Worm (Caenorhabditis elegans): ENCODE results near the gene K04G11.3.

DNA sequence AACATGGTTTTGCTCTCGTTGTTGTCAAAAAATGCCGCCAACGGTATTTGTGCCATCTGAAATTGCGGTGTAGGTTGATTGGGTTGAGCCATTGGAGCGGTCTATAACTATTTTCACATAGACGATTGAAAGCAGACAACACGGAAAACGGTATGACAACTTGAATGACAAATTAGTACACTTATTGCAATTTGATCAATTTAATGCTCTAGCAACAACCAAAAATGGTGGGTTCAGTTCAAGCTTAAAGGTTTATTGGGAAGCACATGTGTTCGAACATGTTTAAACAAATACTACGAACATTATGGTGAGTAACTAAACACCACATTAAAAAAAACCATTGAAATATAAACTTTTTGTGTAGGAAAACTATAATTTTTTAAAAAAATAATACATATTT lies 7.1 kb downstream of the K04G11.3 start, which contains the start of gene sel-7:
- TF ChIP-seq aly-1 (tag; optimal IDR thresholded peaks at IDR 0.05) (no peak), sea-1 (GFP tag; conservative IDR thresholded peaks at IDR 0.05) (no peak), ets-7 (tag; optimal IDR thresholded peaks at IDR 0.05) (no peak), F13C5.2 (tag; optimal IDR thresholded peaks at IDR 0.05) (no peak), flt-1 (GFP tag; IDR thresholded peaks at IDR 0.05) (no peak), tbx-11 (GFP tag; IDR thresholded peaks at IDR 0.05) (no peak), scrt-1 (GFP tag; IDR thresholded peaks at IDR 0.05) (no peak), ama-1 (optimal IDR thresholded peaks at IDR 0.05) (no peak), hmg-4 (GFP tag; optimal IDR thresholded peaks at IDR 0.05) (no peak), ceh-13 (GFP tag; optimal IDR thresholded peaks at IDR 0.05) (no peak), ceh-36 (tag; optimal IDR thresholded peaks at IDR 0.05) (no peak), tra-4 (tag; optimal IDR thresholded peaks at IDR 0.05) (no peak), hmbx-1 (tag; optimal IDR thresholded peaks at IDR 0.05) (no peak), B0310.2 (tag; optimal IDR thresholded peaks at IDR 0.05) (no peak)

Measured in whole organism, early embryonic.